Worm (Caenorhabditis elegans) whole organism, L4/young adult: Measurements from ENCODE around the gene F20C5.11.

Experiments used
- W03F9.2 ChIP-seq: fragments of 150-350 bp; optimal IDR thresholded peaks from 2 replicates; lab custom pipeline; 2014; ENCODE audit warnings: missing biosample characterization, missing genetic modification characterization
- dao-5 ChIP-seq: sonication (generic microtip); optimal IDR thresholded peaks from 2 replicates; lab custom pipeline; 2016; ENCODE audit warnings: missing genotype, missing genetic modification characterization, moderate library complexity, missing compliant biosample characterization
- him-1 ChIP-seq: sonication (generic microtip); optimal IDR thresholded peaks from 2 replicates; lab custom pipeline; 2016; ENCODE audit warnings: missing genotype, missing genetic modification reagents, missing genetic modification characterization, missing compliant biosample characterization

DNA sequence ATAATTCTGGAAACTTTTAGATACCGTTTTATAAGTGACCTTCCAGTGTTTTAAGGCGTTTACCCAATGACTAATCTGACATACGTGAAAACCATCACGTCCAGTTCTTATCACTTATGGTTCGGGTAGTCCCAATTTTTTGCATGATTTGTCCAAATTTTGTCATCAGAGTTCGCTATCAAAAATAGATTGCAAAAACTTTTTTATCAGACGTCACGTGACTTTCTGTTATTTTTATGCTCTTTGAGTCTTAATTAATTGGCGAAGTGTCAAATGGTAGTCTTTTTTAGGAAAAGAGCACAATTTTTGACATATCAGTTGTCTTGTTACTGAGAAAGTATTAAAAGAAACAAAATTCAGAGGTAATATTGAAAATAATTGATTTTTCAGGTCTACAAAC, 32.2 kb downstream of the F20C5.11 start:
- TF ChIP-seq him-1 (tag; lab: Kevin White, UChicago) (no peak), dao-5 (no peak), W03F9.2 (tag; lab: Kevin White, UChicago) (no peak)
